Worm (Caenorhabditis elegans) whole organism, L4 larva: ENCODE results near the gene W05B10.4.
A peak's percentile ranks its signal among the peaks of the same experiment; 100 is the strongest.

ENCODE experiments used
- T20F7.1 ChIP-seq: fragments of 200-800 bp; sonication (Bioruptor generic); optimal IDR thresholded peaks from 2 replicates; lab custom pipeline; 2018; ENCODE audit warnings: mild to moderate bottlenecking, missing genetic modification characterization, missing compliant biosample characterization
- Y105C5A.15 ChIP-seq: fragments of 200-800 bp; sonication (Bioruptor generic); IDR thresholded peaks from 2 replicates; pipeline ENCODE4 v1.3.6; 2022; ENCODE audit warnings: missing genetic modification characterization, missing compliant biosample characterization
- ZK546.5 ChIP-seq, 2 experiments: sonication (generic microtip); optimal IDR thresholded peaks; 2 replicates each; lab custom pipeline; 2017; ENCODE audit warnings: missing biosample characterization in 2 of 2, missing genetic modification characterization in 2 of 2
- arid-1 ChIP-seq: fragments of 200-800 bp; sonication (Bioruptor generic); conservative IDR thresholded peaks from 2 replicates; pipeline ENCODE4 v1.3.6; 2022; ENCODE audit warnings: missing genetic modification reagents, missing genetic modification characterization, missing compliant biosample characterization
- ceh-20 ChIP-seq: fragments of 200-800 bp; sonication (Bioruptor generic); IDR thresholded peaks from 2 replicates; pipeline ENCODE4 v1.3.6; 2022; ENCODE audit warnings: missing genetic modification reagents, missing genetic modification characterization, missing compliant biosample characterization
- ceh-28 ChIP-seq: fragments of 150-350 bp; optimal IDR thresholded peaks from 2 replicates; lab custom pipeline; 2014; ENCODE audit warnings: missing biosample characterization, missing genetic modification reagents, missing genetic modification characterization
- ceh-32 ChIP-seq: sonication (generic microtip); optimal IDR thresholded peaks from 2 replicates; lab custom pipeline; 2016; ENCODE audit warnings: mild to moderate bottlenecking, missing genetic modification characterization, missing compliant biosample characterization; ENCODE audit not compliant: poor library complexity
- ceh-44 ChIP-seq: fragments of 200-800 bp; sonication (Bioruptor generic); IDR thresholded peaks from 2 replicates; pipeline ENCODE4 v1.3.6; 2022; ENCODE audit warnings: missing genetic modification reagents, missing genetic modification characterization, missing compliant biosample characterization
- ces-1 ChIP-seq: fragments of 150-350 bp; sonication (generic microtip); optimal IDR thresholded peaks from 4 replicates; lab custom pipeline; 2014; ENCODE audit warnings: missing biosample characterization, missing genetic modification reagents, missing genetic modification characterization
- cey-2 ChIP-seq: sonication (generic microtip); optimal IDR thresholded peaks from 3 replicates; lab custom pipeline; 2017; ENCODE audit warnings: missing genetic modification characterization, mild to moderate bottlenecking, missing compliant biosample characterization, antibody characterized with exemption, borderline replicate concordance; ENCODE audit not compliant: insufficient read depth
- ctbp-1 ChIP-seq: fragments of 200-800 bp; sonication (Bioruptor generic); IDR thresholded peaks from 2 replicates; pipeline ENCODE4 v1.3.6; 2022; ENCODE audit warnings: missing genetic modification reagents, missing genetic modification characterization, missing compliant biosample characterization
- daf-12 ChIP-seq: fragments of 150-350 bp; optimal IDR thresholded peaks from 2 replicates; lab custom pipeline; 2014; ENCODE audit warnings: missing biosample characterization, missing genetic modification reagents, missing genetic modification characterization
- daf-19 ChIP-seq: fragments of 200-800 bp; sonication (Bioruptor generic); conservative IDR thresholded peaks from 2 replicates; pipeline ENCODE4 v1.3.6; 2022; ENCODE audit warnings: missing genetic modification characterization, missing compliant biosample characterization
- daf-8 ChIP-seq: fragments of 200-800 bp; sonication (Bioruptor generic); IDR thresholded peaks from 2 replicates; pipeline ENCODE4 v1.3.6; 2022; ENCODE audit warnings: missing genetic modification characterization, missing compliant biosample characterization
- dmd-8 ChIP-seq: fragments of 200-800 bp; sonication (Bioruptor generic); IDR thresholded peaks from 2 replicates; pipeline ENCODE4 v1.3.6; 2022; ENCODE audit warnings: missing genetic modification characterization, missing compliant biosample characterization
- dmd-9 ChIP-seq: fragments of 200-800 bp; sonication (Bioruptor generic); IDR thresholded peaks from 2 replicates; pipeline ENCODE4 v1.3.6; 2022; ENCODE audit warnings: missing genetic modification reagents, missing genetic modification characterization, missing compliant biosample characterization
- egl-43 ChIP-seq: fragments of 200-800 bp; sonication (Bioruptor generic); IDR thresholded peaks from 2 replicates; pipeline ENCODE4 v1.3.6; 2022; ENCODE audit warnings: missing genetic modification reagents, missing genetic modification characterization, missing compliant biosample characterization
- gei-8 ChIP-seq: fragments of 200-800 bp; sonication (Bioruptor generic); optimal IDR thresholded peaks from 2 replicates; lab custom pipeline; 2018; ENCODE audit warnings: mild to moderate bottlenecking, missing genetic modification characterization, missing compliant biosample characterization
- hif-1 ChIP-seq, 2 experiments: sonication (generic microtip); optimal IDR thresholded peaks; 2 replicates each; lab custom pipeline; 2016 to 2017; ENCODE audit warnings: missing compliant biosample characterization in 2 of 2, missing genetic modification characterization in 2 of 2, missing genetic modification reagents in 2 of 2, missing genotype in 2 of 2, mild to moderate bottlenecking in 1 of 2
- hlh-11 ChIP-seq: fragments of 200-800 bp; sonication (Bioruptor generic); optimal IDR thresholded peaks from 2 replicates; lab custom pipeline; 2018; ENCODE audit warnings: mild to moderate bottlenecking, missing genetic modification characterization, missing compliant biosample characterization
- jun-1 ChIP-seq: fragments of 150-350 bp; optimal IDR thresholded peaks from 2 replicates; lab custom pipeline; 2014; ENCODE audit warnings: missing biosample characterization, missing genetic modification reagents, missing genetic modification characterization
- lim-7 ChIP-seq: fragments of 200-800 bp; sonication (Bioruptor generic); IDR thresholded peaks from 2 replicates; pipeline ENCODE4 v1.3.6; 2022; ENCODE audit warnings: missing genetic modification characterization, missing compliant biosample characterization
- lin-1 ChIP-seq: fragments of 200-800 bp; sonication (Bioruptor generic); IDR thresholded peaks from 2 replicates; pipeline ENCODE4 v1.3.6; 2022; ENCODE audit warnings: missing genetic modification reagents, missing genetic modification characterization, missing compliant biosample characterization
- lsy-2 ChIP-seq, 2 experiments: fragments of 150-350 bp in 1 of 2; sonication (generic microtip) in 1 of 2; optimal IDR thresholded peaks; 2 replicates each; lab custom pipeline; 2014 to 2017; ENCODE audit warnings: missing biosample characterization in 2 of 2, missing genetic modification characterization in 2 of 2
- mes-2 ChIP-seq: sonication (generic microtip); optimal IDR thresholded peaks from 2 replicates; lab custom pipeline; 2016; ENCODE audit warnings: missing genotype, mild to moderate bottlenecking, missing genetic modification characterization, missing compliant biosample characterization; ENCODE audit not compliant: poor library complexity, severe bottlenecking
- mxl-2 ChIP-seq: fragments of 200-800 bp; sonication (Bioruptor generic); conservative IDR thresholded peaks from 2 replicates; pipeline ENCODE4 v1.3.6; 2022; ENCODE audit warnings: missing genetic modification reagents, missing genetic modification characterization, missing compliant biosample characterization
- mxl-3 ChIP-seq: fragments of 200-800 bp; sonication (Bioruptor generic); optimal IDR thresholded peaks from 2 replicates; lab custom pipeline; 2018; ENCODE audit warnings: mild to moderate bottlenecking, missing genetic modification characterization, missing compliant biosample characterization
- nhr-11 ChIP-seq: fragments of 150-350 bp; optimal IDR thresholded peaks from 2 replicates; lab custom pipeline; 2014; ENCODE audit warnings: missing biosample characterization, missing genetic modification characterization
- nhr-28 ChIP-seq: fragments of 150-350 bp; optimal IDR thresholded peaks from 2 replicates; lab custom pipeline; 2014; ENCODE audit warnings: missing biosample characterization, missing genetic modification characterization
- nhr-42 ChIP-seq: fragments of 200-800 bp; sonication (Bioruptor generic); IDR thresholded peaks from 2 replicates; pipeline ENCODE4 v1.3.6; 2022; ENCODE audit warnings: missing genetic modification characterization, missing compliant biosample characterization
- nhr-6 ChIP-seq: fragments of 150-350 bp; optimal IDR thresholded peaks from 2 replicates; lab custom pipeline; 2014; ENCODE audit warnings: missing biosample characterization, missing genetic modification characterization
- pha-4 ChIP-seq, 2 experiments: fragments of 150-350 bp in 1 of 2; fragments of 200-800 bp in 1 of 2; sonication (Bioruptor generic) in 1 of 2; IDR thresholded peaks in 1 of 2; optimal IDR thresholded peaks in 1 of 2; 2 replicates each; pipeline versions ENCODE4 v1.3.6 to Lab custom; 2014 to 2022; ENCODE audit warnings: missing genetic modification characterization in 2 of 2, missing genetic modification reagents in 2 of 2, missing biosample characterization in 1 of 2, missing compliant biosample characterization in 1 of 2
- php-3 ChIP-seq: fragments of 200-800 bp; sonication (Bioruptor generic); IDR thresholded peaks from 2 replicates; pipeline ENCODE4 v1.3.6; 2022; ENCODE audit warnings: missing genetic modification reagents, missing genetic modification characterization, missing compliant biosample characterization
- rbr-2 ChIP-seq: sonication (generic microtip); optimal IDR thresholded peaks from 2 replicates; lab custom pipeline; 2016; ENCODE audit warnings: missing genotype, missing genetic modification characterization, missing compliant biosample characterization
- saeg-2 ChIP-seq: fragments of 200-800 bp; sonication (Bioruptor generic); IDR thresholded peaks from 2 replicates; pipeline ENCODE4 v1.3.6; 2022; ENCODE audit warnings: missing genetic modification reagents, missing genetic modification characterization, missing compliant biosample characterization
- sdz-12 ChIP-seq: fragments of 200-800 bp; sonication (Bioruptor generic); optimal IDR thresholded peaks from 2 replicates; lab custom pipeline; 2018; ENCODE audit warnings: mild to moderate bottlenecking, missing genetic modification characterization, missing compliant biosample characterization
- spr-3 ChIP-seq: fragments of 200-800 bp; sonication (Bioruptor generic); optimal IDR thresholded peaks from 2 replicates; lab custom pipeline; 2018; ENCODE audit warnings: mild to moderate bottlenecking, missing genetic modification characterization, missing compliant biosample characterization
- tra-1 ChIP-seq: fragments of 200-800 bp; sonication (Bioruptor generic); IDR thresholded peaks from 2 replicates; pipeline ENCODE4 v1.3.6; 2022; ENCODE audit warnings: missing genetic modification reagents, missing genetic modification characterization, missing compliant biosample characterization
- unc-39 ChIP-seq: sonication (generic microtip); optimal IDR thresholded peaks from 2 replicates; lab custom pipeline; 2017; ENCODE audit warnings: missing biosample characterization, missing genetic modification characterization
- unc-62 ChIP-seq, 3 experiments: fragments of 150-350 bp in 1 of 3; sonication (generic microtip); optimal IDR thresholded peaks in 2 of 3; peaks in 1 of 3; 1 replicate in 1 of 3; 2 replicates in 2 of 3; lab custom pipeline; 2014 to 2017; ENCODE audit warnings: missing biosample characterization in 3 of 3, missing genetic modification characterization in 3 of 3, missing genetic modification reagents in 3 of 3, missing genotype in 1 of 3
- zag-1 ChIP-seq: fragments of 150-350 bp; optimal IDR thresholded peaks from 2 replicates; lab custom pipeline; 2014; ENCODE audit warnings: missing biosample characterization, missing genetic modification characterization
- zfp-2 ChIP-seq: sonication (generic microtip); optimal IDR thresholded peaks from 2 replicates; lab custom pipeline; 2016; ENCODE audit warnings: mild to moderate bottlenecking, missing genetic modification characterization, missing compliant biosample characterization
- ztf-7 ChIP-seq: fragments of 150-350 bp; optimal IDR thresholded peaks from 2 replicates; lab custom pipeline; 2014; ENCODE audit warnings: missing biosample characterization, missing genetic modification characterization

The W05B10.4 gene

ce11 chrV:12637238-12637690, 30.8 kb upstream of the W05B10.4 start, which contains the start of gene F56H9.2 (continued):
- TF ChIP-seq lin-1 (GFP tag; lab: Robert Waterston, UW) (peak; percentile 60; the same call in 1 of the 2 replicates), arid-1 (no peak), ces-1 (GFP tag; lab: Kevin White, UChicago) (no peak), cey-2 (tag; lab: Kevin White, UChicago) (peak; percentile 49), unc-62 (GFP tag; optimal IDR thresholded peaks at IDR 0.05 in 1 of 2; lab: Kevin White, UChicago) (peak in 1 of 2 experiments; percentile 98), unc-62 (tag; optimal IDR thresholded peaks at IDR 0.05; lab: Kevin White, UChicago) (no peak), ceh-20 (peak; percentile 73), daf-8 (no peak), zag-1 (tag; lab: Kevin White, UChicago) (no peak), daf-19 (GFP tag; lab: Robert Waterston, UW) (no peak), nhr-6 (tag; lab: Kevin White, UChicago) (peak; percentile 88), hif-1 (tag; optimal IDR thresholded peaks at IDR 0.05; lab: Kevin White, UChicago) (peak in 1 of 2 experiments; percentile 30), pha-4 (GFP tag; IDR thresholded peaks at IDR 0.05; lab: Robert Waterston, UW) (peak; percentile 55; the same call in 1 of the 2 replicates), pha-4 (tag; optimal IDR thresholded peaks at IDR 0.05; lab: Kevin White, UChicago) (no peak), ztf-7 (tag; lab: Kevin White, UChicago) (peak; percentile 50), nhr-28 (tag; lab: Kevin White, UChicago) (peak; percentile 51), daf-12 (tag; lab: Kevin White, UChicago) (no peak), hlh-11 (tag; lab: Kevin White, UChicago) (peak; percentile 95), Y105C5A.15 (GFP tag; lab: Robert Waterston, UW) (no peak), php-3 (GFP tag; lab: Robert Waterston, UW) (peak; percentile 95), lsy-2 (tag; optimal IDR thresholded peaks at IDR 0.05; lab: Kevin White, UChicago) (peak; percentile 59 to 60), sdz-12 (GFP tag; lab: Kevin White, UChicago) (no peak), ctbp-1 (GFP tag; lab: Robert Waterston, UW) (0 out of 2 replicates have a peak, but pooled peaks have one; percentile 12), unc-39 (tag; lab: Kevin White, UChicago) (no peak), gei-8 (GFP tag; lab: Kevin White, UChicago) (peak; percentile 76), rbr-2 (tag; lab: Kevin White, UChicago) (peak; percentile 48), jun-1 (tag; lab: Kevin White, UChicago) (peak; percentile 23), dmd-8 (GFP tag; lab: Robert Waterston, UW) (no peak), zfp-2 (tag; lab: Kevin White, UChicago) (no peak), mxl-2 (GFP tag; lab: Robert Waterston, UW) (peak; percentile 99), tra-1 (GFP tag; lab: Robert Waterston, UW) (peak; percentile 80; the same call in 1 of the 2 replicates), T20F7.1 (GFP tag; lab: Kevin White, UChicago) (peak; percentile 46), lim-7 (GFP tag; lab: Robert Waterston, UW) (no peak), dmd-9 (GFP tag; lab: Robert Waterston, UW) (no peak), ceh-44 (GFP tag; lab: Robert Waterston, UW) (no peak), ceh-28 (no peak), ZK546.5 (tag; optimal IDR thresholded peaks at IDR 0.05; lab: Kevin White, UChicago) (no peak), ceh-32 (tag; lab: Kevin White, UChicago) (no peak), nhr-11 (peak; percentile 28), egl-43 (GFP tag; lab: Robert Waterston, UW) (no peak), mes-2 (tag; lab: Kevin White, UChicago) (no peak), saeg-2 (peak; percentile 74; the same call in 1 of the 2 replicates), nhr-42 (no peak), spr-3 (GFP tag; lab: Kevin White, UChicago) (no peak), mxl-3 (GFP tag; lab: Kevin White, UChicago) (peak; percentile 94)
